Fruit fly (Drosophila melanogaster) whole organism, embryonic: ENCODE measurements around the gene CG13896.
A peak's percentile ranks its signal among the peaks of the same experiment; 100 is the strongest.

Source experiments
- B-H1 ChIP-seq: fragments of 200-800 bp; sonication (Bioruptor generic); IDR thresholded peaks from 3 replicates; pipeline ENCODE4 v1.3.6; 2022; ENCODE audit warnings: missing biosample characterization, missing genetic modification characterization
- Blimp-1 ChIP-seq: fragments of 200-800 bp; sonication (Bioruptor generic); optimal IDR thresholded peaks from 3 replicates; lab custom pipeline; 2018; ENCODE audit warnings: missing biosample characterization, missing genetic modification characterization, mild to moderate bottlenecking, moderate library complexity, missing genetic modification reagents
- C15 ChIP-seq: fragments of 200-800 bp; sonication (Bioruptor generic); IDR thresholded peaks from 3 replicates; pipeline ENCODE4 v1.3.6; 2022; ENCODE audit warnings: missing biosample characterization, missing genetic modification characterization
- CG10267 ChIP-seq: fragments of 200-800 bp; sonication (Bioruptor generic); optimal IDR thresholded peaks from 2 replicates; lab custom pipeline; 2018; ENCODE audit warnings: missing biosample characterization, mild to moderate bottlenecking, missing genetic modification characterization, moderate library complexity
- CG11398 ChIP-seq: fragments of 200-800 bp; sonication (Bioruptor generic); optimal IDR thresholded peaks from 2 replicates; lab custom pipeline; 2016; ENCODE audit warnings: missing biosample characterization, missing genetic modification characterization
- CG11723 ChIP-seq: fragments of 200-800 bp; sonication (Bioruptor generic); optimal IDR thresholded peaks from 2 replicates; lab custom pipeline; 2017; ENCODE audit warnings: missing biosample characterization, mild to moderate bottlenecking, missing genetic modification characterization
- CG12744 ChIP-seq: fragments of 200-800 bp; sonication (Bioruptor generic); optimal IDR thresholded peaks from 2 replicates; lab custom pipeline; 2016; ENCODE audit warnings: missing biosample characterization, missing genetic modification characterization
- CG13775 ChIP-seq: fragments of 200-800 bp; sonication (Bioruptor generic); optimal IDR thresholded peaks from 3 replicates; lab custom pipeline; 2017; ENCODE audit warnings: missing biosample characterization, mild to moderate bottlenecking, missing genetic modification characterization
- CG14050 ChIP-seq: fragments of 200-800 bp; sonication (Bioruptor generic); IDR thresholded peaks from 3 replicates; pipeline ENCODE4 v1.3.6; 2022; ENCODE audit warnings: missing biosample characterization, missing genetic modification characterization
- CG14965 ChIP-seq: fragments of 200-800 bp; sonication (Bioruptor generic); optimal IDR thresholded peaks from 2 replicates; lab custom pipeline; 2016; ENCODE audit warnings: missing biosample characterization, missing genetic modification characterization, borderline replicate concordance
- CG15696 ChIP-seq: fragments of 200-800 bp; sonication (Bioruptor generic); optimal IDR thresholded peaks from 2 replicates; lab custom pipeline; 2019; ENCODE audit warnings: missing biosample characterization, mild to moderate bottlenecking, missing genetic modification characterization, moderate library complexity
- CG17802 ChIP-seq: fragments of 200-800 bp; sonication (Bioruptor generic); optimal IDR thresholded peaks from 2 replicates; lab custom pipeline; 2018; ENCODE audit warnings: missing biosample characterization, mild to moderate bottlenecking, missing genetic modification characterization, moderate library complexity
- CG2116 ChIP-seq: fragments of 200-800 bp; sonication (Bioruptor generic); optimal IDR thresholded peaks from 3 replicates; lab custom pipeline; 2018; ENCODE audit warnings: missing biosample characterization, mild to moderate bottlenecking, missing genetic modification characterization
- CG30403 ChIP-seq: fragments of 200-800 bp; sonication (Bioruptor generic); optimal IDR thresholded peaks from 3 replicates; lab custom pipeline; 2016; ENCODE audit warnings: missing biosample characterization, missing genetic modification characterization
- CG31441 ChIP-seq: fragments of 200-800 bp; sonication (Bioruptor generic); IDR thresholded peaks from 2 replicates; pipeline ENCODE4 v1.3.6; 2022; ENCODE audit warnings: missing biosample characterization, missing genetic modification characterization
- CG3407 ChIP-seq: fragments of 200-800 bp; sonication (Bioruptor generic); optimal IDR thresholded peaks from 2 replicates; lab custom pipeline; 2018; ENCODE audit warnings: missing biosample characterization, mild to moderate bottlenecking, missing genetic modification characterization
- CG4282 ChIP-seq: fragments of 200-800 bp; sonication (Bioruptor generic); optimal IDR thresholded peaks from 2 replicates; lab custom pipeline; 2016; ENCODE audit warnings: missing biosample characterization, missing genetic modification characterization
- CG4617 ChIP-seq: fragments of 200-800 bp; sonication (Bioruptor generic); optimal IDR thresholded peaks from 3 replicates; lab custom pipeline; 2016; ENCODE audit warnings: missing biosample characterization, missing genetic modification characterization, borderline replicate concordance
- CG4730 ChIP-seq: fragments of 200-800 bp; sonication (Bioruptor generic); IDR thresholded peaks from 2 replicates; pipeline ENCODE4 v1.3.6; 2022; ENCODE audit warnings: missing biosample characterization, missing genetic modification characterization
- CG7357 ChIP-seq: fragments of 200-800 bp; sonication (Bioruptor generic); IDR thresholded peaks from 3 replicates; pipeline ENCODE4 v1.3.6; 2022; ENCODE audit warnings: missing biosample characterization, missing genetic modification characterization
- Dp ChIP-seq: fragments of 200-800 bp; sonication (Bioruptor generic); optimal IDR thresholded peaks from 2 replicates; lab custom pipeline; 2018; ENCODE audit warnings: missing biosample characterization, mild to moderate bottlenecking, missing genetic modification characterization, moderate library complexity
- Dref ChIP-seq: fragments of 200-800 bp; sonication (Bioruptor generic); IDR thresholded peaks from 2 replicates; pipeline ENCODE4 v1.3.6; 2022; ENCODE audit warnings: missing biosample characterization, missing genetic modification characterization
- E2f2 ChIP-seq: fragments of 200-800 bp; sonication (Bioruptor generic); IDR thresholded peaks from 2 replicates; pipeline ENCODE4 v1.3.6; 2022; ENCODE audit warnings: missing biosample characterization, missing genetic modification characterization
- Eip74EF ChIP-seq, 2 experiments: fragments of 200-800 bp in 1 of 2; fragments of >200 bp in 1 of 2; sonication (Bioruptor generic) in 1 of 2; optimal IDR thresholded peaks; 2 replicates each; lab custom pipeline; 2017 to 2019; ENCODE audit warnings: missing biosample characterization in 2 of 2, missing genetic modification characterization in 2 of 2, mild to moderate bottlenecking in 1 of 2, moderate library complexity in 1 of 2
- Fer3 ChIP-seq: fragments of 200-800 bp; sonication (Bioruptor generic); optimal IDR thresholded peaks from 2 replicates; lab custom pipeline; 2018; ENCODE audit warnings: missing biosample characterization, mild to moderate bottlenecking, missing genetic modification characterization, moderate library complexity
- Lpt ChIP-seq: fragments of >200 bp; optimal IDR thresholded peaks from 2 replicates; lab custom pipeline; 2018; ENCODE audit warnings: missing biosample characterization, missing genetic modification characterization
- Med ChIP-seq: fragments of 200-800 bp; sonication (Bioruptor generic); peaks from one replicate; lab custom pipeline; 2016; ENCODE audit warnings: missing biosample characterization, missing genetic modification characterization, mild to moderate bottlenecking, inconsistent platforms, moderate library complexity
- Pdp1 ChIP-seq, 2 experiments: fragments of 200-800 bp; sonication (Bioruptor generic); optimal IDR thresholded peaks; 3 replicates each; lab custom pipeline; 2016; ENCODE audit warnings: missing biosample characterization in 2 of 2, missing genetic modification characterization in 2 of 2, mild to moderate bottlenecking in 1 of 2, moderate library complexity in 1 of 2
- Sin3A ChIP-seq: fragments of >200 bp; optimal IDR thresholded peaks from 2 replicates; lab custom pipeline; 2018
- Sry-δ ChIP-seq: fragments of 200-800 bp; sonication (Bioruptor generic); optimal IDR thresholded peaks from 2 replicates; lab custom pipeline; 2016; ENCODE audit warnings: missing biosample characterization, missing genetic modification characterization
- bowl ChIP-seq: fragments of 200-800 bp; sonication (Bioruptor generic); IDR thresholded peaks from 2 replicates; pipeline ENCODE4 v1.3.6; 2022; ENCODE audit warnings: missing biosample characterization, missing genetic modification characterization
- cad ChIP-seq: fragments of >200 bp; optimal IDR thresholded peaks from 2 replicates; lab custom pipeline; 2017; ENCODE audit warnings: missing biosample characterization, missing genetic modification characterization
- corto ChIP-seq: fragments of 200-800 bp; sonication (Bioruptor generic); optimal IDR thresholded peaks from 2 replicates; lab custom pipeline; 2016; ENCODE audit warnings: missing biosample characterization, mild to moderate bottlenecking, missing genetic modification characterization, moderate library complexity
- da ChIP-seq: fragments of 200-800 bp; sonication (Bioruptor generic); optimal IDR thresholded peaks from 2 replicates; lab custom pipeline; 2016; ENCODE audit warnings: missing biosample characterization, missing genetic modification characterization
- dm ChIP-seq: fragments of 200-800 bp; sonication (Bioruptor generic); optimal IDR thresholded peaks from 3 replicates; lab custom pipeline; 2016; ENCODE audit warnings: missing biosample characterization, missing genetic modification characterization
- dmrt11E ChIP-seq: fragments of 200-800 bp; sonication (Bioruptor generic); optimal IDR thresholded peaks from 3 replicates; lab custom pipeline; 2018; ENCODE audit warnings: missing biosample characterization, mild to moderate bottlenecking, missing genetic modification characterization, moderate library complexity
- ems ChIP-seq: fragments of 200-800 bp; sonication (Bioruptor generic); optimal IDR thresholded peaks from 3 replicates; lab custom pipeline; 2016; ENCODE audit warnings: missing biosample characterization, missing genetic modification characterization
- gce ChIP-seq: fragments of 200-800 bp; sonication (Bioruptor generic); IDR thresholded peaks from 3 replicates; pipeline ENCODE4 v1.3.6; 2022; ENCODE audit warnings: missing biosample characterization, missing genetic modification characterization
- gem ChIP-seq: fragments of 200-800 bp; sonication (Bioruptor generic); optimal IDR thresholded peaks from 2 replicates; lab custom pipeline; 2019; ENCODE audit warnings: missing biosample characterization, mild to moderate bottlenecking, missing genetic modification characterization, moderate library complexity
- ham ChIP-seq: fragments of 200-800 bp; sonication (Bioruptor generic); IDR thresholded peaks from 2 replicates; pipeline ENCODE4 v1.3.6; 2022; ENCODE audit warnings: missing biosample characterization, missing genetic modification characterization
- hbn ChIP-seq: fragments of 200-800 bp; sonication (Bioruptor generic); IDR thresholded peaks from 2 replicates; pipeline ENCODE4 v1.3.6; 2022; ENCODE audit warnings: missing biosample characterization, missing genetic modification characterization; ENCODE audit not compliant: partially characterized antibody
- insv ChIP-seq, 2 experiments: fragments of 200-800 bp; sonication (Bioruptor generic); optimal IDR thresholded peaks; 3 replicates each; lab custom pipeline; 2016 to 2018; ENCODE audit warnings: missing biosample characterization in 2 of 2, missing genetic modification characterization in 2 of 2
- nerfin-1 ChIP-seq: fragments of 200-800 bp; sonication (Bioruptor generic); optimal IDR thresholded peaks from 3 replicates; lab custom pipeline; 2019; ENCODE audit warnings: missing biosample characterization, mild to moderate bottlenecking, missing genetic modification characterization, moderate library complexity
- nmo ChIP-seq: fragments of 200-800 bp; sonication (Bioruptor generic); optimal IDR thresholded peaks from 2 replicates; lab custom pipeline; 2018; ENCODE audit warnings: missing biosample characterization, mild to moderate bottlenecking, missing genetic modification characterization, moderate library complexity
- odd ChIP-seq: fragments of 200-800 bp; sonication (Bioruptor generic); optimal IDR thresholded peaks from 2 replicates; lab custom pipeline; 2017; ENCODE audit warnings: missing biosample characterization, mild to moderate bottlenecking, missing genetic modification characterization
- pzg ChIP-seq: fragments of 200-800 bp; sonication (Bioruptor generic); optimal IDR thresholded peaks from 3 replicates; lab custom pipeline; 2018; ENCODE audit warnings: missing biosample characterization, mild to moderate bottlenecking, missing genetic modification characterization, moderate library complexity
- schlank ChIP-seq: fragments of 200-800 bp; sonication (Bioruptor generic); optimal IDR thresholded peaks from 2 replicates; lab custom pipeline; 2018; ENCODE audit warnings: missing biosample characterization, mild to moderate bottlenecking, missing genetic modification characterization
- sens ChIP-seq: fragments of 200-800 bp; sonication (Bioruptor generic); peaks from one replicate; lab custom pipeline; 2016; ENCODE audit warnings: missing biosample characterization, missing genetic modification characterization
- trem ChIP-seq: fragments of 200-800 bp; optimal IDR thresholded peaks from 3 replicates; lab custom pipeline; 2019; ENCODE audit warnings: missing biosample characterization, mild to moderate bottlenecking, missing genetic modification characterization, moderate library complexity
- unc-4 ChIP-seq: fragments of 200-800 bp; sonication (Bioruptor generic); IDR thresholded peaks from 2 replicates; pipeline ENCODE4 v1.3.6; 2022; ENCODE audit warnings: missing biosample characterization, missing genetic modification characterization; ENCODE audit not compliant: partially characterized antibody

The CG13896 gene

DNA sequence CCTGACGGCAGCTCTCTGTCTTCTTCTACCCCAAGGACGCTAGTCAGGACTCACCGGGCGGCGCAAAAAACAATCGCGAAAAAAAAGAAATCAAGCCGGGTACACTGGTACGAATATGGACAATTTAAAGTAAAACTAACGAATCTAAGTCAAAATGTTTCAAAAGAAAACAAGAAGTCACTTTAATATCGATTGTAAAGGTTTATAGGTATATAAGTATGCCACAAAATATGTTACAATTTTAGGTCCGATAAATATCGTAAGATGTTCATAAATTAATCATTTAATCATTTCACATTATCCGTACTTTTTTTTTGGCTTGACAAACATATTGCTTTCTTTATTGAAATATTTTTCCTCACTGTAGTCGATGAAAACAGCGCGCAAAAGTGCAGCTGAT is 4.4 kb upstream of the CG13896 start (continued):
- TF ChIP-seq CG4617 (GFP tag; lab: Kevin White, UChicago) (no peak), corto (GFP tag; lab: Kevin White, UChicago) (no peak), CG17802 (tag; lab: Kevin White, UChicago) (no peak), CG11723 (GFP tag; lab: Kevin White, UChicago) (no peak), Blimp-1 (GFP tag; lab: Kevin White, UChicago) (peak; percentile 23), CG15696 (peak; percentile 17), Lpt (GFP tag; lab: Kevin White, UChicago) (no peak), gce (GFP tag; lab: Robert Waterston, UW) (no peak), cad (GFP tag; lab: Kevin White, UChicago) (no peak), CG14965 (GFP tag; lab: Kevin White, UChicago) (no peak), Pdp1 (GFP tag; optimal IDR thresholded peaks at IDR 0.05; lab: Kevin White, UChicago) (no peak), dmrt11E (peak; percentile 51), bowl (GFP tag; lab: Robert Waterston, UW) (no peak)

DNA sequence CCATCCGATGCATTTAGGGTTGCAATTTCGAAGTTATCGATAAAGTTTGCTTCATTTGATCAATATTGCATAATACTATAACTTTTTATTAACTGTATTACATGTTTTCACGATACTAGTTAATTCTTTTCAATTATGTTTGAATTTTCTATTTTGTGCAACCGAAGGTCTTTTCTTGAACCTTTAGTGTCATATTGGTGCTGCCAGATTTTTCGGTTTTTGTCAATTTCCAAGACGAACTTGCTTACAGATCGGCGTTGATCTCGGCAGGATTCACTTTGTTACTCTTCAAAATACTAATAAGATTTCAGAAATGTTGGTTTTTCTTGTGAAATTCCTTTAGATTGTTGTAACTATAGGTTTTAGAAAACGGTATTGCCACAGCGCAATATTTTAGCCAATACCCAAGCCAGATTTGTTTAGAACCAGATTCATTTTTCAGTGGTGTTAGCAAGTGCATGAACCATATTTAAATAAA is 1.3 kb downstream of the CG13896 start, which contains the start of gene CkIIalpha-i3:
Gene CkIIalpha-i3 (minus strand): TSS at position 263 of the 478 bp plus-strand sequence.
- TF ChIP-seq CG13775: no peak
- no peak for TF ChIP-seq CG4730 (GFP tag; lab: Robert Waterston, UW)
- peak; percentile 38 for TF ChIP-seq nmo (GFP tag; lab: Kevin White, UChicago)
- TF ChIP-seq Fer3 (tag; lab: Kevin White, UChicago): no peak
- no peak for TF ChIP-seq CG3407
- TF ChIP-seq odd (GFP tag; lab: Kevin White, UChicago): no peak
- TF ChIP-seq CG11398 (GFP tag; lab: Kevin White, UChicago): no peak
- TF ChIP-seq Dp (GFP tag; lab: Kevin White, UChicago): peak; percentile 23
- TF ChIP-seq CG10267: peak; percentile 14
- no peak for TF ChIP-seq hbn (GFP tag; lab: Robert Waterston, UW)
- TF ChIP-seq CG14050 (GFP tag; lab: Robert Waterston, UW): no peak
- peak in 1 of 2 experiments; percentile 90 for TF ChIP-seq Pdp1 (GFP tag; optimal IDR thresholded peaks at IDR 0.05; lab: Kevin White, UChicago)
- peak; percentile 47 for TF ChIP-seq Dref (GFP tag; lab: Robert Waterston, UW)
- TF ChIP-seq CG12744 (GFP tag; lab: Kevin White, UChicago): no peak
- TF ChIP-seq E2f2 (GFP tag; lab: Robert Waterston, UW): 0 out of 2 replicates have a peak, but pooled peaks have one; percentile 5
- TF ChIP-seq schlank (tag; lab: Kevin White, UChicago): no peak
- TF ChIP-seq CG7357 (GFP tag; lab: Robert Waterston, UW): no peak
- no peak for TF ChIP-seq da (GFP tag; lab: Kevin White, UChicago)
- TF ChIP-seq C15: no peak
- TF ChIP-seq CG31441 (GFP tag; lab: Robert Waterston, UW): no peak
- peak; percentile 69 for TF ChIP-seq nerfin-1
- peak; percentile 38 for TF ChIP-seq sens (GFP tag; lab: Kevin White, UChicago)
- no peak for TF ChIP-seq CG4282
- no peak for TF ChIP-seq B-H1
- no peak for TF ChIP-seq ems (GFP tag; lab: Kevin White, UChicago)
- TF ChIP-seq pzg (GFP tag; lab: Kevin White, UChicago): peak; percentile 14
- no peak for TF ChIP-seq ham (GFP tag; lab: Robert Waterston, UW)
- TF ChIP-seq gem (tag; lab: Kevin White, UChicago): no peak
- TF ChIP-seq unc-4 (GFP tag; lab: Robert Waterston, UW): no peak
- TF ChIP-seq Med (GFP tag; lab: Kevin White, UChicago): peak; percentile 0
- TF ChIP-seq Eip74EF (GFP tag; optimal IDR thresholded peaks at IDR 0.05; lab: Kevin White, UChicago): no peak
- TF ChIP-seq Sry-δ (GFP tag; lab: Kevin White, UChicago): peak; percentile 11
- TF ChIP-seq dm (GFP tag; lab: Kevin White, UChicago): no peak
- TF ChIP-seq CG2116 (GFP tag; lab: Kevin White, UChicago): peak; percentile 97
- TF ChIP-seq insv (GFP tag; optimal IDR thresholded peaks at IDR 0.05; lab: Kevin White, UChicago): peak; percentile 60 to 98
- peak; percentile 37 for TF ChIP-seq Sin3A (lab: Kevin White, UChicago)
- TF ChIP-seq trem: peak; percentile 56
- TF ChIP-seq CG30403 (GFP tag; lab: Kevin White, UChicago): peak; percentile 2
